Fruit fly (Drosophila melanogaster) Kc167 (cell line): ENCODE measurements around the gene Oatp33Eb.

Experiments used
- Myc ChIP-seq: fragments of >200 bp; optimal IDR thresholded peaks from 2 replicates; lab custom pipeline; 2017; ENCODE audit warnings: missing external identifiers
- h ChIP-seq: fragments of >200 bp; optimal IDR thresholded peaks from 3 replicates; lab custom pipeline; 2018; ENCODE audit warnings: missing external identifiers
- ttk ChIP-seq: sonication (Bioruptor generic); optimal IDR thresholded peaks from 2 replicates; lab custom pipeline; 2017; ENCODE audit warnings: missing external identifiers

- TF ChIP-seq h (lab: Kevin White, UChicago), result no peak
- no peak for TF ChIP-seq ttk (lab: Kevin White, UChicago)
- no peak for TF ChIP-seq Myc (lab: Kevin White, UChicago)
These were observed 45.0 kb downstream of the Oatp33Eb start for dm6 chr2L:12493101-12493770.
